Worm (Caenorhabditis elegans): ENCODE measurements around the gene efr-3.

- no peak for TF ChIP-seq hlh-30 (tag; optimal IDR thresholded peaks at IDR 0.05; ENCODE audit: insufficient read depth)
- TF ChIP-seq pha-2 (tag; optimal IDR thresholded peaks at IDR 0.05) = no peak
- no peak for TF ChIP-seq fkh-6 (tag; optimal IDR thresholded peaks at IDR 0.05)
- no peak for TF ChIP-seq nhr-11 (tag; optimal IDR thresholded peaks at IDR 0.05)
- no peak for TF ChIP-seq hlh-15 (tag; optimal IDR thresholded peaks at IDR 0.05)
- no peak for TF ChIP-seq pqm-1 (tag; optimal IDR thresholded peaks at IDR 0.05)
- TF ChIP-seq sdc-2 (tag; optimal IDR thresholded peaks at IDR 0.05) = no peak
Observed at ce11 chrII:6328672-6329071, 7.7 kb upstream of the efr-3 start.
